Fruit fly (Drosophila melanogaster) whole organism, pupa: ENCODE measurements around the gene Hmx.

Source experiments
- CG10348 ChIP-seq: fragments of 200-800 bp; sonication (Bioruptor generic); IDR thresholded peaks from 2 replicates; pipeline ENCODE4 v1.3.6; 2022; ENCODE audit warnings: missing biosample characterization, missing genetic modification characterization
- CG34367 ChIP-seq: fragments of 200-800 bp; sonication (Bioruptor generic); optimal IDR thresholded peaks from 2 replicates; lab custom pipeline; 2018; ENCODE audit warnings: missing biosample characterization, mild to moderate bottlenecking, missing genetic modification characterization
- CG4496 ChIP-seq: fragments of 200-800 bp; sonication (Bioruptor generic); IDR thresholded peaks from 3 replicates; pipeline ENCODE4 v1.3.6; 2022; ENCODE audit warnings: missing biosample characterization, missing genetic modification characterization
- CG8159 ChIP-seq: fragments of 200-800 bp; sonication (Bioruptor generic); optimal IDR thresholded peaks from 3 replicates; lab custom pipeline; 2018; ENCODE audit warnings: missing biosample characterization, mild to moderate bottlenecking, missing genetic modification characterization, moderate library complexity
- CG8301 ChIP-seq: fragments of 200-800 bp; sonication (Bioruptor generic); optimal IDR thresholded peaks from 2 replicates; lab custom pipeline; 2018; ENCODE audit warnings: missing biosample characterization, mild to moderate bottlenecking, missing genetic modification characterization
- Pif1A ChIP-seq: fragments of 200-800 bp; sonication (Bioruptor generic); optimal IDR thresholded peaks from 3 replicates; lab custom pipeline; 2016; ENCODE audit warnings: missing biosample characterization, missing genetic modification characterization
- Pif1B ChIP-seq: fragments of 200-800 bp; sonication (Bioruptor generic); optimal IDR thresholded peaks from 3 replicates; lab custom pipeline; 2016; ENCODE audit warnings: missing biosample characterization, missing genetic modification characterization
- rn ChIP-seq: fragments of 200-800 bp; sonication (Bioruptor generic); IDR thresholded peaks from 2 replicates; pipeline ENCODE4 v1.3.6; 2022; ENCODE audit warnings: missing biosample characterization, missing genetic modification characterization

DNA sequence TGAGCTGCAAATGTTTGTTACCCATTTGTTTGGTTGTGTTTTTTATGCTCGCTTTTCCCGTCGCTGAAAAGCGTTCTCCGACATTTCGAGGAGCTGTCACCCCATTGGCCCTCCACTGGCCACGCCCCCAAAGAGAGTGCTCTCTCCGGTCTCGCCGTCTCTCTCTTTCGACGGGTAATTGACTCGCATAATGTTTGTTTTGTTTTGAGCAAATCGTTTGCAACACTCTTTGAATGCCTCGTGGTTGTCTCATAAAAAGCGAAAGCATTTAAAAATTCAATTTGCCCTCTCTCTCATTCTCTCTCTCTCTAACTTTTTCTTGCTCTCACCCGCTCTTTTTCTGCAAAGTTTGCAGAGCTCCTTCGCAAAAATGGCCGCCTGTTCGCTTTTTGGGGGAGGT, 1.2 kb upstream of the Hmx start:
- TF ChIP-seq rn (GFP tag; lab: Robert Waterston, UW) (no peak), Pif1B (no peak), CG10348 (GFP tag; lab: Robert Waterston, UW) (no peak), Pif1A (GFP tag; lab: Kevin White, UChicago) (no peak), CG4496 (GFP tag; lab: Robert Waterston, UW) (no peak), CG34367 (tag; lab: Kevin White, UChicago) (no peak), CG8301 (tag; lab: Kevin White, UChicago) (no peak), CG8159 (no peak)
